Fruit fly (Drosophila melanogaster) Kc167 (cell line): ENCODE results near the gene CG42831.

Source experiments
- Myc ChIP-seq: fragments of >200 bp; optimal IDR thresholded peaks from 2 replicates; lab custom pipeline; 2017; ENCODE audit warnings: missing external identifiers
- Sin3A ChIP-seq: fragments of >200 bp; optimal IDR thresholded peaks from 2 replicates; lab custom pipeline; 2018; ENCODE audit warnings: missing external identifiers
- h ChIP-seq: fragments of >200 bp; optimal IDR thresholded peaks from 3 replicates; lab custom pipeline; 2018; ENCODE audit warnings: missing external identifiers
- insv ChIP-seq: fragments of >200 bp; optimal IDR thresholded peaks from 3 replicates; lab custom pipeline; 2018; ENCODE audit warnings: missing external identifiers
- psq ChIP-seq: fragments of >200 bp; optimal IDR thresholded peaks from 2 replicates; lab custom pipeline; 2017; ENCODE audit warnings: missing external identifiers
- ttk ChIP-seq: sonication (Bioruptor generic); optimal IDR thresholded peaks from 2 replicates; lab custom pipeline; 2017; ENCODE audit warnings: missing external identifiers

CG42831 gene

dm6 chr3L:10851107-10851762, 36.6 kb downstream of the CG42831 start:
- TF ChIP-seq insv (lab: Kevin White, UChicago) = no peak
- TF ChIP-seq ttk (lab: Kevin White, UChicago) = no peak
- no peak for TF ChIP-seq Sin3A (lab: Kevin White, UChicago)
- TF ChIP-seq Myc (lab: Kevin White, UChicago) = no peak
- no peak for TF ChIP-seq h (lab: Kevin White, UChicago)

DNA sequence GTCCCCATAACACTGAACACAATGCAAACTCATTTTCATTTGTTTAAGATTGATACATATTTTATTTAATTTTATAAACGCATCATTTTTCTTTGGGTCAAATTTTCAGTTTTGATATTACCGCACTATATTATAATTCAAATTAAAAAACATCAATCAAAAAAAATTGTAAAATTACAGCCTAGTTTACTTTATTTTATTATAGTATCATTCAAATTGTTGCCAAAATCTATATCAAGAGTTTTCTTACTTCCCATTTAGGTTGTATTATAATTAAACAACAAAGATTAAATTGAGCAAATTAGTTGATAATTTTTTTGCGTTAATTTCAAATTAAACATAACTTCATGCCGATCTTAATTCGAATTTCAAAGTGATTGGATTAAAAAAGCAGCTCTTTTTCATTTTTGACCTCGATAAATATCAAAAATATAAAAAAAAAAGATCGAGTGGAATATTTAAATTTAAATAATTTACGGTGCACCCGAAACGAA, 37.3 kb downstream of the CG42831 start:
- no peak for TF ChIP-seq h (lab: Kevin White, UChicago)

dm6 chr3L:10852347-10853130, 37.9 kb downstream of the CG42831 start:
- TF ChIP-seq ttk (lab: Kevin White, UChicago) (no peak), psq (lab: Kevin White, UChicago) (no peak), insv (lab: Kevin White, UChicago) (no peak), Myc (lab: Kevin White, UChicago) (no peak), Sin3A (lab: Kevin White, UChicago) (no peak), h (lab: Kevin White, UChicago) (no peak)

dm6 chr3L:10853131-10853471, 38.5 kb downstream of the CG42831 start:
- TF ChIP-seq h (lab: Kevin White, UChicago) = no peak
- no peak for TF ChIP-seq Sin3A (lab: Kevin White, UChicago)
- TF ChIP-seq Myc (lab: Kevin White, UChicago) = no peak
- no peak for TF ChIP-seq insv (lab: Kevin White, UChicago)
- no peak for TF ChIP-seq ttk (lab: Kevin White, UChicago)
- TF ChIP-seq psq (lab: Kevin White, UChicago) = no peak

- TF ChIP-seq h (lab: Kevin White, UChicago) (no peak), ttk (lab: Kevin White, UChicago) (no peak), insv (lab: Kevin White, UChicago) (no peak), psq (lab: Kevin White, UChicago) (no peak), Myc (lab: Kevin White, UChicago) (no peak), Sin3A (lab: Kevin White, UChicago) (no peak)
These were observed 39.0 kb downstream of the CG42831 start for dm6 chr3L:10853618-10854017.

dm6 chr3L:10854026-10854425, 39.4 kb downstream of the CG42831 start:
- no peak for TF ChIP-seq psq (lab: Kevin White, UChicago)
- no peak for TF ChIP-seq insv (lab: Kevin White, UChicago)
- no peak for TF ChIP-seq Myc (lab: Kevin White, UChicago)
- no peak for TF ChIP-seq h (lab: Kevin White, UChicago)
- TF ChIP-seq ttk (lab: Kevin White, UChicago) = no peak
- no peak for TF ChIP-seq Sin3A (lab: Kevin White, UChicago)

DNA sequence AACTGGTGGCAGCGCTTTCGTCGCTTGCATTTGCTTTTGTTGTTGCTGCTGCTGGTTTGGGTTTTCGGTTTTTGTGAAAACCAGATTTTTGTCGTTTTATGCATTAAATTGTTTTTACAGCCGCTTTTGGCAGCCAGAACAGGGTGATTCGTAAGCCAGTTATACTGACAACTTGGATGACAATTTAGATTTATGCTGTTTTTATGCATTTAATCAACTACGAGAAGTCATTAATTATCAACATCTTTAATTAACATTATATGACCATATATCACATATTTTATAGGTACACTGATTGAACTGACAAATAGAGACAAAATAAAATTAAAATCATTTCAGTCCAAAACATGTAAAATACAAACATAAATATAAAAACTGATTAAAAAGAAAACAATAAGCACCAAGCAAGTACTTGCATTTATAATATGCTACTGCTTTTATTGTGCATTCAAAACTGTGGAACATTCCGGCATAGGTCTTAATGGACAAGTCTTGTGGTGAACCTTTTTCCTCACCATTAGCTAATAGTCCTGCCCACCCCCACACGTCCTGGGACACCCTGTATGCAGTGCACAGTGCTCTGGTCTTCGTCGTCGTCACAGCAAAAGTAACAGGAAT, 40.3 kb downstream of the CG42831 start:
- TF ChIP-seq Myc (lab: Kevin White, UChicago) (no peak), h (lab: Kevin White, UChicago) (no peak), psq (lab: Kevin White, UChicago) (no peak)

- TF ChIP-seq ttk (lab: Kevin White, UChicago) = no peak
These were observed 41.0 kb downstream of the CG42831 start for dm6 chr3L:10855419-10856213.

- TF ChIP-seq psq (lab: Kevin White, UChicago) (no peak), Sin3A (lab: Kevin White, UChicago) (no peak), Myc (lab: Kevin White, UChicago) (no peak), h (lab: Kevin White, UChicago) (no peak), ttk (lab: Kevin White, UChicago) (no peak), insv (lab: Kevin White, UChicago) (no peak)
These were observed 42.0 kb downstream of the CG42831 start for dm6 chr3L:10856534-10857030.

- TF ChIP-seq insv (lab: Kevin White, UChicago) (no peak), psq (lab: Kevin White, UChicago) (no peak), ttk (lab: Kevin White, UChicago) (no peak), Myc (lab: Kevin White, UChicago) (no peak), Sin3A (lab: Kevin White, UChicago) (no peak), h (lab: Kevin White, UChicago) (no peak)
These were observed 43.0 kb downstream of the CG42831 start for dm6 chr3L:10857515-10858023.

- TF ChIP-seq h (lab: Kevin White, UChicago) (no peak), Sin3A (lab: Kevin White, UChicago) (no peak), psq (lab: Kevin White, UChicago) (no peak), ttk (lab: Kevin White, UChicago) (no peak), Myc (lab: Kevin White, UChicago) (no peak), insv (lab: Kevin White, UChicago) (no peak)
These were observed 44.0 kb downstream of the CG42831 start for dm6 chr3L:10858569-10858968.
